Worm (Caenorhabditis elegans): ENCODE results near the gene agt-1.

DNA sequence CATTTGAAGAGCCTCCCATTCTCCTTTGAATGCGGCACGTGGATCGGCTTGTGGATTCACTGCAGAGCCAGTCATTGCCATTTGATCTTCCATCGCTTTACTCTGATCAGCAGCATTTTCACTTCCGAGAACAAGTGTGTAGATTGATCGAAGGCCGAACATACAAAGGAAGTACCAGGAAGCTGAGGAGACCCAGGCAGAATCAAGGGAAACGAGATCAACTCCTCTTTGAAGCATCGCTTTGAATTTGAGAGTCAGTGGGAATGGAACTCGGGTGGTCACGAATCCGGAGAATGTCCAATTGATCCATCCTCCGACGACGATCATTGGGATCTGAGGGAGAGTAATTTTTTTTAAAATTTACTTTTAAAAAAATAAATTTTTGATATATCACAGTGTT is 11.3 kb upstream of the agt-1 start:
- TF ChIP-seq T22C8.4 (GFP tag; IDR thresholded peaks at IDR 0.05) (no peak), flt-1 (GFP tag; IDR thresholded peaks at IDR 0.05) (no peak), cog-1 (tag; optimal IDR thresholded peaks at IDR 0.05) (no peak), klf-2 (GFP tag; conservative IDR thresholded peaks at IDR 0.05) (no peak), tab-1 (GFP tag; IDR thresholded peaks at IDR 0.05) (no peak), ztf-23 (GFP tag; IDR thresholded peaks at IDR 0.05) (no peak), ref-1 (GFP tag; conservative IDR thresholded peaks at IDR 0.05) (no peak), ztf-29 (GFP tag; IDR thresholded peaks at IDR 0.05) (no peak)

Measured in whole organism, midembryonic.